Worm (Caenorhabditis elegans) whole organism, midembryonic: Measurements from ENCODE around the gene K07C11.10.

Source experiments
- T22C8.4 ChIP-seq: fragments of 200-800 bp; sonication (Bioruptor generic); IDR thresholded peaks from 2 replicates; pipeline ENCODE4 v1.3.6; 2022; ENCODE audit warnings: missing genetic modification characterization, missing compliant biosample characterization
- flt-1 ChIP-seq: fragments of 200-800 bp; sonication (Bioruptor generic); IDR thresholded peaks from 2 replicates; pipeline ENCODE4 v1.3.6; 2022; ENCODE audit warnings: missing genetic modification characterization, missing compliant biosample characterization
- ref-1 ChIP-seq: fragments of 200-800 bp; sonication (Bioruptor generic); conservative IDR thresholded peaks from 2 replicates; pipeline ENCODE4 v1.3.6; 2022; ENCODE audit warnings: missing genetic modification reagents, missing genetic modification characterization, missing compliant biosample characterization

ce11 chrV:8190430-8190829 is 36.3 kb downstream of the K07C11.10 start, which contains the start of gene F20D6.1:
- TF ChIP-seq flt-1 (GFP tag; lab: Robert Waterston, UW) (no peak), ref-1 (no peak), T22C8.4 (GFP tag; lab: Robert Waterston, UW) (no peak)
